Fruit fly (Drosophila melanogaster): ENCODE data around the gene CG4287.

dm6 chr3R:16004691-16005474, 41.2 kb upstream of the CG4287 start:
- TF ChIP-seq usp (GFP tag; optimal IDR thresholded peaks at IDR 0.05): no peak
- no peak for TF ChIP-seq CG8478 (optimal IDR thresholded peaks at IDR 0.05)
- no peak for TF ChIP-seq Dll (optimal IDR thresholded peaks at IDR 0.05)
- TF ChIP-seq pan (optimal IDR thresholded peaks at IDR 0.05): no peak
